Fruit fly (Drosophila melanogaster) whole organism, embryonic: ENCODE measurements around the gene wge.
A peak's percentile ranks its signal among the peaks of the same experiment; 100 is the strongest.

Source experiments
- Atf-2 ChIP-seq: fragments of 200-800 bp; sonication (Bioruptor generic); optimal IDR thresholded peaks from 2 replicates; lab custom pipeline; 2016; ENCODE audit warnings: missing biosample characterization, missing genetic modification characterization
- amos ChIP-seq: fragments of 200-800 bp; sonication (Bioruptor generic); IDR thresholded peaks from 2 replicates; pipeline ENCODE4 v1.3.6; 2022; ENCODE audit warnings: missing biosample characterization, missing genetic modification characterization; ENCODE audit not compliant: partially characterized antibody
- ase ChIP-seq: fragments of 200-800 bp; sonication (Bioruptor generic); IDR thresholded peaks from 3 replicates; pipeline ENCODE4 v1.3.6; 2022; ENCODE audit warnings: missing biosample characterization, missing genetic modification characterization
- lola ChIP-seq, 3 experiments: fragments of >200 bp in 2 of 3; fragments of 200-800 bp in 1 of 3; sonication (Bioruptor generic) in 1 of 3; optimal IDR thresholded peaks; 2 replicates each; lab custom pipeline; 2017 to 2019; ENCODE audit warnings: missing biosample characterization in 3 of 3, missing genetic modification characterization in 3 of 3, mild to moderate bottlenecking in 1 of 3, moderate library complexity in 1 of 3
- pita ChIP-seq: fragments of 200-800 bp; sonication (Bioruptor generic); optimal IDR thresholded peaks from 2 replicates; lab custom pipeline; 2017; ENCODE audit warnings: missing biosample characterization, mild to moderate bottlenecking, missing genetic modification characterization

dm6 chr3R:22719607-22719949 is 1.4 kb downstream of the wge start:
- TF ChIP-seq Atf-2 (GFP tag; lab: Kevin White, UChicago) = no peak
- TF ChIP-seq ase (GFP tag; lab: Robert Waterston, UW) = no peak
- no peak for TF ChIP-seq pita (GFP tag; lab: Kevin White, UChicago)
- no peak for TF ChIP-seq amos (GFP tag; lab: Robert Waterston, UW)
- TF ChIP-seq lola (GFP tag; optimal IDR thresholded peaks at IDR 0.05; lab: Kevin White, UChicago) = peak in 1 of 3 experiments; percentile 26
